Worm (Caenorhabditis elegans): Measurements from ENCODE around the gene glrx-5.

Gene glrx-5

DNA sequence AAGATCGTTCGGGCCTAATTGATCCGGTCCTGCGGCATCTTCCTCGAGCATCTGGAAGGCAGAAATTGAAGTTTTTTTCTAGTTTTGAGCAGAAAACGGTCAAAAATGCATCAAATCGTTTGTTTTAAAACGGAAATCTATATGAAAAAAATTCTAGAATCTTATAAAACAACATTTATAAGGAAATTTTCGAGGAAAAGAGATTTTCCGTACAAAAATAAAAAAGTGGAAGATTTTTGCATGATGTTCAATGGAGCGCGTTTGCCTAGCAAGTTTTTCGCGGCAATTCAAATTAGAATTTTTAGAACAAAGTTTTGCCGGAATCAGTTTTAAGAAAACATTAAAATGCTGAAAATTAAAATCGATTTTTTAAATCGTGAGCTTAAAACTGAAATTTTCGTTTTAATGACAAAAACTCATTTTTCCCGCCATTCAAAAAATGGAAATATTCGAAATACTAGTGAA lies 3.6 kb upstream of the glrx-5 start, which contains the start of gene pph-4.2 (continued):
- no peak for TF ChIP-seq mef-2 (tag; optimal IDR thresholded peaks at IDR 0.05)
- TF ChIP-seq dpl-1 (GFP tag; optimal IDR thresholded peaks at IDR 0.05): peak; percentile 88 to 94 (median 91)
- peak; percentile 28 for TF ChIP-seq nhr-20 (tag; optimal IDR thresholded peaks at IDR 0.05)
- no peak for TF ChIP-seq nhr-237 (tag; optimal IDR thresholded peaks at IDR 0.05)
- TF ChIP-seq tbx-2 (tag; optimal IDR thresholded peaks at IDR 0.05): peak; percentile 46
- TF ChIP-seq isw-1 (GFP tag; IDR thresholded peaks at IDR 0.05): no peak
- TF ChIP-seq nhr-11 (tag; optimal IDR thresholded peaks at IDR 0.05): no peak
- peak; percentile 7 for TF ChIP-seq xbp-1 (tag; optimal IDR thresholded peaks at IDR 0.05)
- TF ChIP-seq ces-1 (GFP tag; optimal IDR thresholded peaks at IDR 0.05): no peak
- TF ChIP-seq zag-1 (tag; optimal IDR thresholded peaks at IDR 0.05): no peak
- TF ChIP-seq ztf-4 (tag; optimal IDR thresholded peaks at IDR 0.05): no peak
- no peak for TF ChIP-seq vab-15 (tag; optimal IDR thresholded peaks at IDR 0.05)
- no peak for TF ChIP-seq ceh-63 (GFP tag; optimal IDR thresholded peaks at IDR 0.05)
- peak; percentile 93 to 96 for TF ChIP-seq lin-35 (GFP tag; optimal IDR thresholded peaks at IDR 0.05)
- no peak for TF ChIP-seq ceh-8 (GFP tag; optimal IDR thresholded peaks at IDR 0.05)
- TF ChIP-seq tlp-1 (tag; optimal IDR thresholded peaks at IDR 0.05): no peak
- peak; percentile 57 for TF ChIP-seq rnt-1 (tag; optimal IDR thresholded peaks at IDR 0.05)
- TF ChIP-seq nhr-19 (GFP tag; conservative IDR thresholded peaks at IDR 0.05): no peak
- TF ChIP-seq lsy-2 (tag; optimal IDR thresholded peaks at IDR 0.05): peak; percentile 58 to 78

DNA sequence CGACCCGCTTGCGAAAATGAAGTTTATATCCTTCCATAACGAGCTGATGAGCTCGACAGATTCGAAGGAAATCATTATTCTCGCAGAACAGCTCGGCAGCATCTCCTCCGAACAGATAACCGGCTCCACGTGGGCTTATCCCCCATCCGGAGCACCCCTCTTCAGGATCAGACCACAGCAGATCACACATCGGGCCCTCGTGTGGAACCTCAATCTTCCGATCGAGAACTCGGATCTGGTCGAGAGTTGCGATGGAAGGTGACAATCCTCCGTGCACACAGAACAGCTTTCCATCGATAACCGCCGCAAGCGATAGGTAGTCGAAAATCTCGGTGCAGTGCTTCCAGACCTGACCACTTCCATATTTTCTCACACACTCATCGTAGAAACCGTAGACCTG lies 2.0 kb upstream of the glrx-5 start:
- TF ChIP-seq hpl-2 (GFP tag; optimal IDR thresholded peaks at IDR 0.05) (no peak), pqm-1 (tag; optimal IDR thresholded peaks at IDR 0.05) (no peak), aly-2 (tag; optimal IDR thresholded peaks at IDR 0.05) (no peak), tbx-2 (tag; optimal IDR thresholded peaks at IDR 0.05) (no peak), tlp-1 (tag; optimal IDR thresholded peaks at IDR 0.05) (no peak), sox-4 (tag; optimal IDR thresholded peaks at IDR 0.05) (no peak)

DNA sequence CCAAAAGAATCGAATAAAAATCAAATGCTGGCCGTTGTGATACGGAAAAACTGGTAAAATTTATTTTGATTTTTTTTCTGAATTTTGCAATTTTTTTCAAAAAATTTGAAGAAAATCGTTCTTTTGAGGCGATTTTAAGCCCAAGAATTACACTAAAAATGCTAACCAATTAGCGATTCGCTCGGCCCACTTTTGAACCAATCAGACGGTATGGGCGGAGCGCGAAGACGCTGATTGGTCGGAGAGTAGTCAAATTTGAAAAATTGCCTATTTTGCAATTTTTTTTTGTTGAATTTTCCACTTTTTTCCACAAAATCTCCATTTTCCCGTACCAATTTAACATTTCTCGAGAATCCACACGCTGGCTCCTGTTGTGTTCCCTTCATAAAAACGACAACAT lies 351 bp downstream of the glrx-5 start:
- TF ChIP-seq F16B12.6 (tag; optimal IDR thresholded peaks at IDR 0.05) (no peak), nhr-90 (tag; optimal IDR thresholded peaks at IDR 0.05; ENCODE audit: poor library complexity) (no peak), unc-62 (GFP tag; optimal IDR thresholded peaks at IDR 0.05) (no peak)

DNA sequence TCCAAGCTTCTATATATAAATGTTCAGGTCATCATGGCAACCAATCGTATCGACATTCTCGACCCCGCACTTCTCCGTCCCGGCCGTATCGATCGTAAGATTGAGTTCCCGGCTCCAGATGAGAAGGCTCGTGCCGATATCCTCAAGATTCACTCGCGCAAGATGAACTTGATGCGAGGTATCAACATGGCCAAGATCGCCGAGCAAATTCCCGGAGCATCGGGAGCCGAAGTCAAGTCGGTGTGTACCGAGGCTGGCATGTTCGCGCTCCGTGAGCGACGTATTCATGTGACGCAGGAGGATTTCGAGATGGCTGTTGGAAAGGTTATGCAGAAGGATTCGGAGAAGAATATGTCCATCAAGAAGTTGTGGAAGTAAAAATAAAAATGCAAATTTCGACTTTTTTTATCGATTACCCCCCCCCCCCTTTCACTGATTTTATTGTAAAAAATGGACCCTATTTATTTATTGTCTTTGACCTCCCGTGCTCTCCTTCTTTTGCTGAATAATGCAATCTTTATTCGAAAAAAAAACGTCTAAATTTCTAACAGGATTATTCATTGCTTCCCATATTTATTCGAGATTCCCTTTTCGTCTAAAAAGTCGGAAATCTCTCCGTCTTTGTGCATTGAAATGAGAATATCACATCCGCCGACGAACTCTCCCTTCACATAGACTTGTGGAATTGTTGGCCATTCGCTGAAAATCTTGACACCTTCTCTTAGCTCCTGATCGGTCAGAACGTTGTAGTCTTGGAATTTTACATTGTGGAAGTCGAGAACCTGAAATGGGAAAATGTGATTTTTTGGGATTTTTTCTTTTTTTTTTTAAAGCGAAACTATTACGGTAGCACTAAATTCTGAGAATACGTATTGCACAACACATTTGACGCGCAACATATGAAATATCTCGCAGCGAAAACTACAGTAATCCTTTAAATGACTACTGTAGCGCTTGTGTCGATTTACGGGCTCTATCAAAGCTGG lies 1.3 kb downstream of the glrx-5 start:
- TF ChIP-seq pag-3 (tag; optimal IDR thresholded peaks at IDR 0.05; ENCODE audit: borderline replicate concordance, insufficient read depth): no peak
- TF ChIP-seq efl-1 (optimal IDR thresholded peaks at IDR 0.05): no peak
- peak in 1 of 2 experiments; percentile 21 for TF ChIP-seq efl-1 (GFP tag; optimal IDR thresholded peaks at IDR 0.05 in 1 of 2)
- TF ChIP-seq nhr-11 (tag; optimal IDR thresholded peaks at IDR 0.05): no peak

DNA sequence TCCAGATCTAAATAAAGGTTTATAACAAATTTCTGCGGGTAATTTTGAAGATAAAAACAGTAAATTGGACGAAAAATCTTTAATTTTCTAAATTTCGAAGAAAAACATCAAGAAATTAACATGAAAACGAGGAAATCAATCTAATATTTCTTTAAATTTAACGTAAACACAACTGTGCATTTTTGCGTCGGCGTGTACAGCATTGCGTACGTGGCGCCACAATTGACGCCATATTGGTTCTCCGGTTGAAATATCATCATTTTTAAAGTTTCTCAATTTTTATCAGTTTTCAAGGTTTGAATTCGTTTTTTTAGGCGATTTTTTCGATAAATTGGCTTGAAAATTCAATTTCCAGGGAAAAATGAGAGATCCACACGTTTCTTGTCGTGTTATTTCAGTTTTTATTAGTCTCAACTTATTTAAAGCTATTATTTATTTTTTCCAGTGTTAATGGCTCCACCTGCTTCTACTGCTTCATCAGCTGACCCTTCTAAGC lies 3.6 kb downstream of the glrx-5 start, which contains the start of gene rpt-6:
rpt-6 (plus strand) TSS at position 446 of the 496 bp plus-strand sequence.
- TF ChIP-seq fkh-8 (tag; optimal IDR thresholded peaks at IDR 0.05) (no peak), alr-1 (tag; optimal IDR thresholded peaks at IDR 0.05; ENCODE audit: borderline replicate concordance) (no peak), mab-9 (GFP tag; IDR thresholded peaks at IDR 0.05) (peak; percentile 38; the same call in 1 of the 2 replicates), lsy-2 (tag; optimal IDR thresholded peaks at IDR 0.05) (peak; percentile 64 to 67), skn-1 (tag; optimal IDR thresholded peaks at IDR 0.05) (peak; percentile 96), dpl-1 (GFP tag; optimal IDR thresholded peaks at IDR 0.05) (peak; percentile 55 to 77 (median 72)), grh-1 (GFP tag; IDR thresholded peaks at IDR 0.05) (no peak), tlp-1 (tag; optimal IDR thresholded peaks at IDR 0.05) (no peak), nhr-71 (tag; optimal IDR thresholded peaks at IDR 0.05) (peak; percentile 51), tbx-2 (tag; optimal IDR thresholded peaks at IDR 0.05) (peak; percentile 60), hlh-4 (tag; optimal IDR thresholded peaks at IDR 0.05) (no peak), fkh-4 (tag; optimal IDR thresholded peaks at IDR 0.05; ENCODE audit: borderline replicate concordance) (no peak), lin-14 (GFP tag; optimal IDR thresholded peaks at IDR 0.05) (no peak), lir-3 (tag; optimal IDR thresholded peaks at IDR 0.05; ENCODE audit: poor library complexity) (no peak), nhr-237 (tag; optimal IDR thresholded peaks at IDR 0.05) (no peak), nhr-20 (tag; optimal IDR thresholded peaks at IDR 0.05) (peak; percentile 55), nhr-11 (tag; optimal IDR thresholded peaks at IDR 0.05) (no peak), F16B12.6 (tag; optimal IDR thresholded peaks at IDR 0.05) (peak; percentile 98), fos-1 (tag; optimal IDR thresholded peaks at IDR 0.05) (no peak), unc-86 (tag; optimal IDR thresholded peaks at IDR 0.05) (no peak), pag-3 (tag; optimal IDR thresholded peaks at IDR 0.05; ENCODE audit: borderline replicate concordance, insufficient read depth) (no peak), efl-1 (optimal IDR thresholded peaks at IDR 0.05) (peak; percentile 68 to 80), efl-1 (GFP tag; optimal IDR thresholded peaks at IDR 0.05 in 1 of 2) (peak; percentile 78 to 97)
